Worm (Caenorhabditis elegans) whole organism, L3 larva: Measurements from ENCODE around the gene F35G12.7.

Source experiments
- R02D3.7 ChIP-seq: fragments of 150-350 bp; optimal IDR thresholded peaks from 2 replicates; lab custom pipeline; 2014; ENCODE audit warnings: missing biosample characterization, missing genetic modification characterization
- ZK546.5 ChIP-seq: sonication (generic microtip); optimal IDR thresholded peaks from 2 replicates; lab custom pipeline; 2017; ENCODE audit warnings: missing biosample characterization, missing genetic modification characterization
- ceh-16 ChIP-seq: sonication (generic microtip); optimal IDR thresholded peaks from 2 replicates; lab custom pipeline; 2017; ENCODE audit warnings: missing biosample characterization, missing genetic modification characterization
- ceh-82 ChIP-seq: fragments of 150-350 bp; optimal IDR thresholded peaks from 2 replicates; lab custom pipeline; 2014; ENCODE audit warnings: missing biosample characterization, missing genetic modification characterization
- ceh-9 ChIP-seq: sonication (generic microtip); optimal IDR thresholded peaks from 2 replicates; lab custom pipeline; 2018; ENCODE audit warnings: missing biosample characterization, missing genetic modification characterization
- egl-27 ChIP-seq: sonication (generic microtip); optimal IDR thresholded peaks from 4 replicates; lab custom pipeline; 2017; ENCODE audit warnings: missing biosample characterization, missing genetic modification reagents, missing genetic modification characterization
- egl-5 ChIP-seq: fragments of 150-350 bp; optimal IDR thresholded peaks from 2 replicates; lab custom pipeline; 2017; ENCODE audit warnings: missing biosample characterization, missing genetic modification reagents, missing genetic modification characterization, inconsistent platforms
- elt-1 ChIP-seq: fragments of 150-350 bp; optimal IDR thresholded peaks from 2 replicates; lab custom pipeline; 2014; ENCODE audit warnings: missing biosample characterization, missing genetic modification characterization
- elt-2 ChIP-seq: sonication (generic microtip); optimal IDR thresholded peaks from 2 replicates; lab custom pipeline; 2016; ENCODE audit warnings: missing genetic modification reagents, mild to moderate bottlenecking, missing genetic modification characterization, missing compliant biosample characterization
- elt-3 ChIP-seq, 3 experiments: fragments of 150-350 bp in 1 of 3; sonication (generic microtip) in 2 of 3; optimal IDR thresholded peaks; 2 replicates in 2 of 3; 4 replicates in 1 of 3; lab custom pipeline; 2014 to 2017; ENCODE audit warnings: missing biosample characterization in 3 of 3, missing genetic modification characterization in 3 of 3
- eor-1 ChIP-seq, 2 experiments: fragments of 150-350 bp; optimal IDR thresholded peaks; 2 replicates each; lab custom pipeline; 2014 to 2018; ENCODE audit warnings: missing biosample characterization in 2 of 2, missing genetic modification characterization in 2 of 2
- fkh-10 ChIP-seq: sonication (generic microtip); optimal IDR thresholded peaks from 2 replicates; lab custom pipeline; 2017; ENCODE audit warnings: missing biosample characterization, missing genetic modification reagents, missing genetic modification characterization
- fos-1 ChIP-seq: fragments of 150-350 bp; optimal IDR thresholded peaks from 2 replicates; lab custom pipeline; 2014; ENCODE audit warnings: missing biosample characterization, missing genetic modification characterization
- hmg-11 ChIP-seq: sonication (generic microtip); optimal IDR thresholded peaks from 2 replicates; lab custom pipeline; 2016; ENCODE audit warnings: missing genetic modification characterization, missing compliant biosample characterization
- jun-1 ChIP-seq: fragments of 150-350 bp; optimal IDR thresholded peaks from 2 replicates; lab custom pipeline; 2014; ENCODE audit warnings: missing biosample characterization, missing genetic modification reagents, missing genetic modification characterization
- mdl-1 ChIP-seq: fragments of 150-350 bp; optimal IDR thresholded peaks from 2 replicates; lab custom pipeline; 2014; ENCODE audit warnings: missing biosample characterization, missing genetic modification characterization
- nfya-1 ChIP-seq: sonication (generic microtip); optimal IDR thresholded peaks from 2 replicates; lab custom pipeline; 2017; ENCODE audit warnings: missing genetic modification characterization, mild to moderate bottlenecking, missing compliant biosample characterization, antibody characterized with exemption, moderate library complexity; ENCODE audit not compliant: insufficient read depth
- nhr-12 ChIP-seq: fragments of 150-350 bp; optimal IDR thresholded peaks from 2 replicates; lab custom pipeline; 2014; ENCODE audit warnings: missing biosample characterization, missing genetic modification characterization
- nhr-23 ChIP-seq: fragments of 150-350 bp; optimal IDR thresholded peaks from 2 replicates; lab custom pipeline; 2014; ENCODE audit warnings: missing biosample characterization, missing genetic modification reagents, missing genetic modification characterization
- nhr-237 ChIP-seq: fragments of 150-350 bp; optimal IDR thresholded peaks from 2 replicates; lab custom pipeline; 2014; ENCODE audit warnings: missing biosample characterization, missing genetic modification characterization
- nhr-25 ChIP-seq: sonication (generic microtip); optimal IDR thresholded peaks from 2 replicates; lab custom pipeline; 2017; ENCODE audit warnings: missing biosample characterization, missing genetic modification characterization
- nhr-28 ChIP-seq: fragments of 150-350 bp; optimal IDR thresholded peaks from 2 replicates; lab custom pipeline; 2014; ENCODE audit warnings: missing biosample characterization, missing genetic modification characterization
- nhr-43 ChIP-seq: sonication (generic microtip); optimal IDR thresholded peaks from 2 replicates; lab custom pipeline; 2016; ENCODE audit warnings: mild to moderate bottlenecking, missing genetic modification characterization, missing compliant biosample characterization; ENCODE audit not compliant: poor library complexity, severe bottlenecking
- nhr-67 ChIP-seq: fragments of 150-350 bp; optimal IDR thresholded peaks from 2 replicates; lab custom pipeline; 2014; ENCODE audit warnings: missing biosample characterization, missing genetic modification characterization
- nhr-76 ChIP-seq: fragments of 150-350 bp; sonication (generic microtip); optimal IDR thresholded peaks from 5 replicates; lab custom pipeline; 2014; ENCODE audit warnings: missing biosample characterization, missing genetic modification characterization
- nhr-77 ChIP-seq: fragments of 150-350 bp; optimal IDR thresholded peaks from 2 replicates; lab custom pipeline; 2014; ENCODE audit warnings: missing biosample characterization, missing genetic modification characterization
- pha-4 ChIP-seq: fragments of 150-350 bp; optimal IDR thresholded peaks from 2 replicates; lab custom pipeline; 2014; ENCODE audit warnings: missing biosample characterization, missing genetic modification reagents, missing genetic modification characterization
- pqm-1 ChIP-seq: fragments of 150-350 bp; optimal IDR thresholded peaks from 2 replicates; lab custom pipeline; 2017; ENCODE audit warnings: missing biosample characterization, missing genetic modification characterization, inconsistent platforms
- sea-2 ChIP-seq: fragments of 150-350 bp; sonication (generic microtip); optimal IDR thresholded peaks from 4 replicates; lab custom pipeline; 2014; ENCODE audit warnings: missing biosample characterization, missing genetic modification reagents, missing genetic modification characterization
- skn-1 ChIP-seq: fragments of 150-350 bp; optimal IDR thresholded peaks from 2 replicates; lab custom pipeline; 2014; ENCODE audit warnings: missing biosample characterization, missing genetic modification characterization
- snpc-4 ChIP-seq: fragments of 150-350 bp; optimal IDR thresholded peaks from 2 replicates; lab custom pipeline; 2014; ENCODE audit warnings: missing biosample characterization, missing genetic modification characterization
- zag-1 ChIP-seq: fragments of 150-350 bp; optimal IDR thresholded peaks from 2 replicates; lab custom pipeline; 2014; ENCODE audit warnings: missing biosample characterization, missing genetic modification characterization
- ztf-11 ChIP-seq: fragments of 150-350 bp; optimal IDR thresholded peaks from 2 replicates; lab custom pipeline; 2014; ENCODE audit warnings: missing biosample characterization, missing genetic modification characterization
- ztf-4 ChIP-seq: fragments of 150-350 bp; optimal IDR thresholded peaks from 2 replicates; lab custom pipeline; 2014; ENCODE audit warnings: missing biosample characterization, missing genetic modification characterization

The F35G12.7 gene

DNA sequence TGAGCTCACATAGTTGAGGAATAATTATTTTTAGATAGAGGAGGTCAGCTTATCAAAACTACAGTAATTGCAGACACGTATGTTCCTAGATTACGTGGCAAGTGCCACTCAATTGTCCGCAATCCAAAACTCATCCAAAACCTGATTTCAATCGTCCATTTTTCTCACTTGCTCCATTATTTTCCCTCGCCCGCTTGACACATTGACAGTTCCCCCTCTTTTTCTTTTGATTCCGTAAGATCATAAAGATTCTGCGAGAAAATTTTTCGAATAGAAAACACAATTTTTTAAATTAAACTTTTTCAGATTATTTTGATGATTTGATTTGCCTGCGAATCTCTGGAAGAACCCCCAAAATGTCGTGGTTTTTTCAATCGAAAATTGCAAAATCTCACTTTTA, 38.4 kb downstream of the F35G12.7 start, which contains the start of gene M88.4:
Gene M88.4, plus strand, starts transcription at position 301 of the 400 bp plus-strand sequence.
- TF ChIP-seq R02D3.7 (no peak), ztf-11 (no peak), mdl-1 (tag; lab: Kevin White, UChicago) (no peak), fkh-10 (GFP tag; lab: Kevin White, UChicago) (no peak), fos-1 (tag; lab: Kevin White, UChicago) (no peak), nhr-23 (tag; lab: Kevin White, UChicago) (no peak), nhr-237 (tag; lab: Kevin White, UChicago) (no peak), elt-1 (tag; lab: Kevin White, UChicago) (no peak), ceh-9 (tag; lab: Kevin White, UChicago) (no peak), skn-1 (tag; lab: Kevin White, UChicago) (no peak), hmg-11 (tag; lab: Kevin White, UChicago) (no peak), elt-3 (tag; optimal IDR thresholded peaks at IDR 0.05; lab: Kevin White, UChicago) (no peak), egl-5 (tag; lab: Kevin White, UChicago) (no peak), egl-27 (no peak), zag-1 (tag; lab: Kevin White, UChicago) (no peak), sea-2 (GFP tag; lab: Kevin White, UChicago) (no peak), eor-1 (tag; optimal IDR thresholded peaks at IDR 0.05; lab: Kevin White, UChicago) (no peak), ceh-82 (no peak)

DNA sequence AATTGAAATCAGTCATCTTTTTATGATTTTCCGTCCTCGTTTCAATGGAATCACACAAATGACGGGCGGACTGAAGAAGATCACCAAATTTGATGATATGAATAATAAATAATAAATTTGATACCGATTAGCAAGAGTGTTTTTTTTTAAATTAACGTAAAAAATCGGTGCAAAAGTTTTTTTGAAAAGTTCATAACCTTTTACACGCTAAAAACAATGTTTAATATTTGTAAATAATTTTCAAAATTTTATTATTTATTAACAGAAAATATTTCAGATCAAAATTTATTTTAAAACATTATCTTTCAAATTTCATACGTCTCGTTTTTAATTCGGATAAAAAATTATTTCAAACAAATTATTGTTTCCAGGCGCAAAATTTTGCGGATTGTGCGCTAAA, 42.2 kb downstream of the F35G12.7 start, which contains the start of gene M88.3:
Gene M88.3, minus strand, starts transcription at position 101 of the 400 bp plus-strand sequence.
- TF ChIP-seq nhr-67 (no peak), nhr-43 (tag; lab: Kevin White, UChicago) (no peak), elt-3 (tag; optimal IDR thresholded peaks at IDR 0.05; lab: Kevin White, UChicago) (no peak), mdl-1 (tag; lab: Kevin White, UChicago) (no peak), snpc-4 (no peak), ztf-4 (tag; lab: Kevin White, UChicago) (no peak), zag-1 (tag; lab: Kevin White, UChicago) (no peak), skn-1 (tag; lab: Kevin White, UChicago) (no peak)

DNA sequence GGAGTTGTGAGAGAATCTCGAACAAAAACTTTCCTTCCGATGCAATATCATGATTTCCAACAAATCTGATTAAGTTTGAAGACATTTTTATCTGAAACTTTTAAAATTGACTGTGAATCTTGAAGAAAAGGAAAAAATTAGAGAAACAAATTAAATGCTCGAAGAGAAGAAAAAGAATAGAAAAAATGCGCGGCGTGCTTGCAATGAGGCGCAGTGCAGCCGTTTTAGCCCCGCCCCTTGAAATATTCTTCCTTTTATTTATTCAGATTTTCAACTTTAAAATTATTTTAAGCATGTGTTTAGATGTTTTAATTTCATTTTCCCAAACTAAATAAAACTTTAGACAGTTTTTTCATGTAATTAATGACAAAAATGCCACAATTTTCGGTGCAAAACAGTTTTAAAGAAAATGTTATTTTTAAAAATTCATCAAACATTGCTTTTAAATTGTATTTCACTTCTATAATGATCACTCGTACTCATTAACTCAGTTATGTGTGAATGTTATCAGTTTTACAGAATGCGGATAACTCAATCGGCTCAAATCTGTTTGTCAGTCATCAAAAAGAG, 44.7 kb downstream of the F35G12.7 start, which contains the start of the genes mrps-34 and cisd-3.1:
Gene mrps-34, minus strand, starts transcription at position 91 of the 570 bp plus-strand sequence.
Gene cisd-3.1, plus strand, starts transcription at position 520 of the 570 bp plus-strand sequence.
- TF ChIP-seq snpc-4, result peak; percentile 1
- no peak for TF ChIP-seq fos-1 (tag; lab: Kevin White, UChicago)
- TF ChIP-seq nhr-12 (tag; lab: Kevin White, UChicago), result no peak
- TF ChIP-seq nhr-77 (tag; lab: Kevin White, UChicago), result no peak
- TF ChIP-seq pha-4 (tag; lab: Kevin White, UChicago), result peak; percentile 42
- no peak for TF ChIP-seq hmg-11 (tag; lab: Kevin White, UChicago)
- TF ChIP-seq nhr-43 (tag; lab: Kevin White, UChicago), result no peak
- peak; percentile 46 for TF ChIP-seq nfya-1
- TF ChIP-seq nhr-25 (tag; lab: Kevin White, UChicago), result no peak
- no peak for TF ChIP-seq jun-1 (tag; lab: Kevin White, UChicago)
- no peak for TF ChIP-seq ZK546.5 (tag; lab: Kevin White, UChicago)
- no peak for TF ChIP-seq nhr-76
- TF ChIP-seq skn-1 (tag; lab: Kevin White, UChicago), result no peak
- no peak for TF ChIP-seq zag-1 (tag; lab: Kevin White, UChicago)
- TF ChIP-seq elt-3 (tag; optimal IDR thresholded peaks at IDR 0.05; lab: Kevin White, UChicago), result no peak
- no peak for TF ChIP-seq ztf-4 (tag; lab: Kevin White, UChicago)
- no peak for TF ChIP-seq nhr-67
- no peak for TF ChIP-seq ztf-11

DNA sequence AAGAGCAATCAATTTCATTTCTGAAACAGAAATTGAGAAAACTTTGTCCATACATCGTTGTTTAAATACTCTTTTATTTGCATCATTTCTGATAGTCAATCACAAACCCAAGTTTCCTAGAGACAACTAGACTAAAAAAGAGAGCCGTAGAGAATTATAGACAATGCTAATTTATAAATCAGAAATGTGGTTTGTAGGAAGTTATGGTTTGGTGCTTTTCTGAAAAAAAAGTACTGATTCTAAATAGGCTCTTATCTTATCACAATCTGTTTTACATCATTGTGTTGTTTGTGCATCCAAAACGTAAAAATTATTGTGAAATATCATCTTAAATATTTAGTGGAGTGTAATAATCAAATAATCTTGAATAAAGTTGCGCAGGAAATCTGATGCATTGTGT, 46.5 kb downstream of the F35G12.7 start, which contains the start of gene ugt-62:
Gene ugt-62, minus strand, starts transcription at position 20 of the 400 bp plus-strand sequence.
- no peak for TF ChIP-seq nfya-1
- TF ChIP-seq pqm-1 (tag; lab: Kevin White, UChicago), result peak; percentile 75
- no peak for TF ChIP-seq nhr-28 (tag; lab: Kevin White, UChicago)
- no peak for TF ChIP-seq ceh-16 (tag; lab: Kevin White, UChicago)
- TF ChIP-seq nhr-12 (tag; lab: Kevin White, UChicago), result no peak
- no peak for TF ChIP-seq sea-2 (GFP tag; lab: Kevin White, UChicago)
- TF ChIP-seq elt-2 (tag; lab: Kevin White, UChicago), result peak; percentile 92
- TF ChIP-seq, all 47 proteins: peak for 2
